Fruit fly (Drosophila melanogaster) whole organism: ENCODE data around the gene GluRIA.

ENCODE experiments used
- CG8478 ChIP-seq: fragments of >200 bp; optimal IDR thresholded peaks from 2 replicates; lab custom pipeline; 2018; ENCODE audit warnings: inconsistent platforms
- Dll ChIP-seq: fragments of >200 bp; optimal IDR thresholded peaks from 2 replicates; lab custom pipeline; 2017
- EcR ChIP-seq, 2 experiments: fragments of >200 bp; optimal IDR thresholded peaks; 2 replicates each; lab custom pipeline; 2017; ENCODE audit warnings: missing biosample characterization in 2 of 2, missing genetic modification characterization in 2 of 2, missing genetic modification reagents in 2 of 2
- pan ChIP-seq: fragments of >200 bp; optimal IDR thresholded peaks from 2 replicates; lab custom pipeline; 2017
- psq ChIP-seq: fragments of >200 bp; optimal IDR thresholded peaks from 2 replicates; lab custom pipeline; 2017
- usp ChIP-seq: fragments of >200 bp; optimal IDR thresholded peaks from 2 replicates; lab custom pipeline; 2017; ENCODE audit warnings: missing biosample characterization, missing genetic modification characterization, mixed read lengths

Gene GluRIA

dm6 chr3L:6623669-6624204, at the start of gene GluRIA:
Gene GluRIA (plus strand): TSS chr3L:6624032.
- TF ChIP-seq EcR (GFP tag; optimal IDR thresholded peaks at IDR 0.05; lab: Kevin White, UChicago), result no peak
- TF ChIP-seq psq, result no peak
- no peak for TF ChIP-seq CG8478 (lab: Kevin White, UChicago)
- TF ChIP-seq usp, result no peak
- no peak for TF ChIP-seq Dll
- TF ChIP-seq pan (lab: Kevin White, UChicago), result no peak

dm6 chr3L:6576709-6577108, 47.1 kb upstream of the GluRIA start:
- no peak for TF ChIP-seq pan (lab: Kevin White, UChicago)
- no peak for TF ChIP-seq psq
- TF ChIP-seq EcR (GFP tag; optimal IDR thresholded peaks at IDR 0.05; lab: Kevin White, UChicago), result no peak
- TF ChIP-seq Dll, result no peak
- no peak for TF ChIP-seq CG8478 (lab: Kevin White, UChicago)
- no peak for TF ChIP-seq usp

dm6 chr3L:6577313-6577852, 46.4 kb upstream of the GluRIA start:
- TF ChIP-seq psq (no peak), usp (no peak), CG8478 (lab: Kevin White, UChicago) (no peak), EcR (GFP tag; optimal IDR thresholded peaks at IDR 0.05; lab: Kevin White, UChicago) (no peak), Dll (no peak), pan (lab: Kevin White, UChicago) (no peak)

- TF ChIP-seq EcR (GFP tag; optimal IDR thresholded peaks at IDR 0.05; lab: Kevin White, UChicago) (no peak), usp (no peak), Dll (no peak), CG8478 (lab: Kevin White, UChicago) (no peak), pan (lab: Kevin White, UChicago) (no peak), psq (no peak)
Observed at dm6 chr3L:6589429-6590062, 34.3 kb upstream of the GluRIA start, which contains the start of gene jv. Gene jv (minus strand): TSS chr3L:6589479.

dm6 chr3L:6603266-6603734, 20.5 kb upstream of the GluRIA start, which contains the start of the genes ndl and Rexo5:
Gene ndl (minus strand): TSS chr3L:6603366.
Gene Rexo5 (plus strand): TSS chr3L:6603684.
- no peak for TF ChIP-seq usp
- TF ChIP-seq pan (lab: Kevin White, UChicago), result no peak

dm6 chr3L:6605925-6606324, 17.9 kb upstream of the GluRIA start, which contains the start of gene zpg:
Gene zpg (minus strand): TSS chr3L:6606032.
- TF ChIP-seq psq (no peak), Dll (no peak), pan (lab: Kevin White, UChicago) (no peak), EcR (GFP tag; optimal IDR thresholded peaks at IDR 0.05; lab: Kevin White, UChicago) (no peak), usp (no peak), CG8478 (lab: Kevin White, UChicago) (no peak)

dm6 chr3L:6608884-6609552, 14.8 kb upstream of the GluRIA start, which contains the start of gene axed:
Gene axed (plus strand): TSS chr3L:6609325.
- TF ChIP-seq CG8478 (lab: Kevin White, UChicago), result no peak
- no peak for TF ChIP-seq usp
- TF ChIP-seq pan (lab: Kevin White, UChicago), result no peak
- no peak for TF ChIP-seq EcR (GFP tag; optimal IDR thresholded peaks at IDR 0.05; lab: Kevin White, UChicago)
- TF ChIP-seq psq, result no peak
- no peak for TF ChIP-seq Dll

dm6 chr3L:6612637-6613036, 11.2 kb upstream of the GluRIA start:
- TF ChIP-seq psq (no peak), EcR (GFP tag; optimal IDR thresholded peaks at IDR 0.05; lab: Kevin White, UChicago) (no peak), pan (lab: Kevin White, UChicago) (no peak), Dll (no peak)

- TF ChIP-seq pan (lab: Kevin White, UChicago), result no peak
- TF ChIP-seq usp, result no peak
- TF ChIP-seq EcR (GFP tag; optimal IDR thresholded peaks at IDR 0.05; lab: Kevin White, UChicago), result no peak
- TF ChIP-seq Dll, result no peak
- TF ChIP-seq CG8478 (lab: Kevin White, UChicago), result no peak
- no peak for TF ChIP-seq psq
Observed at dm6 chr3L:6615181-6615580, 8.7 kb upstream of the GluRIA start.

dm6 chr3L:6619060-6619459, 4.8 kb upstream of the GluRIA start:
- TF ChIP-seq EcR (GFP tag; optimal IDR thresholded peaks at IDR 0.05; lab: Kevin White, UChicago) (no peak), psq (no peak), pan (lab: Kevin White, UChicago) (no peak), Dll (no peak), usp (no peak), CG8478 (lab: Kevin White, UChicago) (no peak)

- TF ChIP-seq psq (no peak), Dll (no peak), CG8478 (lab: Kevin White, UChicago) (no peak), pan (lab: Kevin White, UChicago) (no peak), usp (no peak), EcR (GFP tag; optimal IDR thresholded peaks at IDR 0.05; lab: Kevin White, UChicago) (no peak)
Observed at dm6 chr3L:6665541-6665940, 41.7 kb downstream of the GluRIA start, which contains the start of gene eIF4E4. Gene eIF4E4 (minus strand): TSS chr3L:6665641.

dm6 chr3L:6667716-6668115, 43.9 kb downstream of the GluRIA start, which contains the start of gene Grl65a:
Gene Grl65a (minus strand): TSS chr3L:6667816.
- TF ChIP-seq usp (no peak), psq (no peak), CG8478 (lab: Kevin White, UChicago) (no peak), EcR (GFP tag; optimal IDR thresholded peaks at IDR 0.05; lab: Kevin White, UChicago) (no peak), pan (lab: Kevin White, UChicago) (no peak), Dll (no peak)
